Worm (Caenorhabditis elegans) whole organism, L4/young adult: ENCODE results near the gene hpo-12.

Source experiments
- W03F9.2 ChIP-seq: fragments of 150-350 bp; optimal IDR thresholded peaks from 2 replicates; lab custom pipeline; 2014; ENCODE audit warnings: missing biosample characterization, missing genetic modification characterization
- dao-5 ChIP-seq: sonication (generic microtip); optimal IDR thresholded peaks from 2 replicates; lab custom pipeline; 2016; ENCODE audit warnings: missing genotype, missing genetic modification characterization, moderate library complexity, missing compliant biosample characterization
- him-1 ChIP-seq: sonication (generic microtip); optimal IDR thresholded peaks from 2 replicates; lab custom pipeline; 2016; ENCODE audit warnings: missing genotype, missing genetic modification reagents, missing genetic modification characterization, missing compliant biosample characterization

- TF ChIP-seq him-1 (tag; lab: Kevin White, UChicago), result no peak
- TF ChIP-seq dao-5 (tag; lab: Kevin White, UChicago), result no peak
- TF ChIP-seq W03F9.2, result no peak
These were observed 38.3 kb upstream of the hpo-12 start, which contains the start of gene sre-15 for ce11 chrIV:12244706-12245105.
